Worm (Caenorhabditis elegans) whole organism, L4 larva: ENCODE measurements around the gene F54H12.8.

ENCODE experiments used
- ZK337.2 ChIP-seq: fragments of 200-800 bp; sonication (Bioruptor generic); IDR thresholded peaks from 2 replicates; pipeline ENCODE4 v1.3.6; 2022; ENCODE audit warnings: missing genetic modification reagents, missing genetic modification characterization, missing compliant biosample characterization
- mes-2 ChIP-seq: sonication (generic microtip); optimal IDR thresholded peaks from 2 replicates; lab custom pipeline; 2016; ENCODE audit warnings: missing genotype, mild to moderate bottlenecking, missing genetic modification characterization, missing compliant biosample characterization; ENCODE audit not compliant: poor library complexity, severe bottlenecking
- tag-97 ChIP-seq: fragments of 200-800 bp; sonication (Bioruptor generic); IDR thresholded peaks from 2 replicates; pipeline ENCODE4 v1.3.6; 2022; ENCODE audit warnings: missing genetic modification characterization, missing compliant biosample characterization

- TF ChIP-seq tag-97 (GFP tag; lab: Robert Waterston, UW) = no peak
- TF ChIP-seq mes-2 = no peak
- no peak for TF ChIP-seq ZK337.2
Measured at ce11 chrIII:8010260-8010822, 41.3 kb upstream of the F54H12.8 start, which contains the start of gene cit-1.2.
